Worm (Caenorhabditis elegans) whole organism, L3 larva: ENCODE data around the gene srx-74.

Source experiments
- aly-2 ChIP-seq: fragments of 150-350 bp; optimal IDR thresholded peaks from 2 replicates; lab custom pipeline; 2014; ENCODE audit warnings: missing biosample characterization, missing genetic modification characterization
- ama-1 ChIP-seq: fragments of 150-350 bp; optimal IDR thresholded peaks from 2 replicates; lab custom pipeline; 2018
- ceh-82 ChIP-seq: fragments of 150-350 bp; optimal IDR thresholded peaks from 2 replicates; lab custom pipeline; 2014; ENCODE audit warnings: missing biosample characterization, missing genetic modification characterization
- elt-2 ChIP-seq: sonication (generic microtip); optimal IDR thresholded peaks from 2 replicates; lab custom pipeline; 2016; ENCODE audit warnings: missing genetic modification reagents, mild to moderate bottlenecking, missing genetic modification characterization, missing compliant biosample characterization
- elt-3 ChIP-seq, 3 experiments: fragments of 150-350 bp in 1 of 3; sonication (generic microtip) in 2 of 3; optimal IDR thresholded peaks; 2 replicates in 2 of 3; 4 replicates in 1 of 3; lab custom pipeline; 2014 to 2017; ENCODE audit warnings: missing biosample characterization in 3 of 3, missing genetic modification characterization in 3 of 3
- fos-1 ChIP-seq: fragments of 150-350 bp; optimal IDR thresholded peaks from 2 replicates; lab custom pipeline; 2014; ENCODE audit warnings: missing biosample characterization, missing genetic modification characterization
- lin-15B ChIP-seq: fragments of 150-350 bp; optimal IDR thresholded peaks from 2 replicates; lab custom pipeline; 2014; ENCODE audit warnings: missing biosample characterization, missing genetic modification characterization
- mdl-1 ChIP-seq: fragments of 150-350 bp; optimal IDR thresholded peaks from 2 replicates; lab custom pipeline; 2014; ENCODE audit warnings: missing biosample characterization, missing genetic modification characterization
- nhr-12 ChIP-seq: fragments of 150-350 bp; optimal IDR thresholded peaks from 2 replicates; lab custom pipeline; 2014; ENCODE audit warnings: missing biosample characterization, missing genetic modification characterization
- nhr-23 ChIP-seq: fragments of 150-350 bp; optimal IDR thresholded peaks from 2 replicates; lab custom pipeline; 2014; ENCODE audit warnings: missing biosample characterization, missing genetic modification reagents, missing genetic modification characterization
- nhr-76 ChIP-seq: fragments of 150-350 bp; sonication (generic microtip); optimal IDR thresholded peaks from 5 replicates; lab custom pipeline; 2014; ENCODE audit warnings: missing biosample characterization, missing genetic modification characterization
- unc-39 ChIP-seq: sonication (generic microtip); optimal IDR thresholded peaks from 4 replicates; lab custom pipeline; 2017; ENCODE audit warnings: missing biosample characterization, missing genetic modification characterization
- zag-1 ChIP-seq: fragments of 150-350 bp; optimal IDR thresholded peaks from 2 replicates; lab custom pipeline; 2014; ENCODE audit warnings: missing biosample characterization, missing genetic modification characterization

ce11 chrV:4676812-4677211, 14.5 kb upstream of the srx-74 start:
- TF ChIP-seq lin-15B (tag; lab: Kevin White, UChicago) (no peak), fos-1 (tag; lab: Kevin White, UChicago) (no peak), zag-1 (tag; lab: Kevin White, UChicago) (no peak), aly-2 (tag; lab: Kevin White, UChicago) (no peak), nhr-23 (tag; lab: Kevin White, UChicago) (no peak), ama-1 (lab: Kevin White, UChicago) (no peak), mdl-1 (tag; lab: Kevin White, UChicago) (no peak), nhr-12 (tag; lab: Kevin White, UChicago) (no peak), elt-3 (tag; optimal IDR thresholded peaks at IDR 0.05; lab: Kevin White, UChicago) (no peak), nhr-76 (tag; lab: Kevin White, UChicago) (no peak), unc-39 (no peak), ceh-82 (tag; lab: Kevin White, UChicago) (no peak), elt-2 (no peak)
